Worm (Caenorhabditis elegans) whole organism, young adult: ENCODE measurements around the gene M151.1.

Experiments
- B0336.3 ChIP-seq: fragments of 200-800 bp; sonication (Bioruptor generic); IDR thresholded peaks from 2 replicates; pipeline ENCODE4 v1.3.6; 2022; ENCODE audit warnings: missing genetic modification characterization, missing compliant biosample characterization
- D2030.7 ChIP-seq: fragments of 200-800 bp; sonication (Bioruptor generic); IDR thresholded peaks from 2 replicates; pipeline ENCODE4 v1.3.6; 2022; ENCODE audit warnings: missing genetic modification reagents, missing genetic modification characterization, missing compliant biosample characterization
- F22D6.2 ChIP-seq: sonication (generic microtip); optimal IDR thresholded peaks from 2 replicates; lab custom pipeline; 2016; ENCODE audit warnings: mild to moderate bottlenecking, missing genetic modification characterization, missing compliant biosample characterization
- F39B2.1 ChIP-seq: fragments of 200-800 bp; sonication (Bioruptor generic); IDR thresholded peaks from 2 replicates; pipeline ENCODE4 v1.3.6; 2022; ENCODE audit warnings: missing genetic modification reagents, missing genetic modification characterization, missing compliant biosample characterization
- F49E8.2 ChIP-seq: sonication (generic microtip); optimal IDR thresholded peaks from 3 replicates; lab custom pipeline; 2017; ENCODE audit warnings: missing genetic modification characterization, mild to moderate bottlenecking, missing compliant biosample characterization, antibody characterized with exemption, moderate library complexity; ENCODE audit not compliant: insufficient read depth
- F55B11.4 ChIP-seq: sonication (generic microtip); optimal IDR thresholded peaks from 2 replicates; lab custom pipeline; 2016; ENCODE audit warnings: missing compliant biosample characterization, missing genetic modification characterization, borderline replicate concordance; ENCODE audit not compliant: insufficient read depth
- F57A8.1 ChIP-seq: fragments of 200-800 bp; sonication (Bioruptor generic); optimal IDR thresholded peaks from 2 replicates; lab custom pipeline; 2018; ENCODE audit warnings: mild to moderate bottlenecking, missing genetic modification characterization, moderate library complexity, missing compliant biosample characterization
- Y53F4B.3 ChIP-seq: fragments of 200-800 bp; sonication (Bioruptor generic); IDR thresholded peaks from 2 replicates; pipeline ENCODE4 v1.3.6; 2022; ENCODE audit warnings: missing genetic modification reagents, missing genetic modification characterization, missing compliant biosample characterization
- Y53G8AR.9 ChIP-seq: fragments of 200-800 bp; sonication (Bioruptor generic); conservative IDR thresholded peaks from 2 replicates; pipeline ENCODE4 v1.3.6; 2022; ENCODE audit warnings: missing genetic modification reagents, missing genetic modification characterization, missing compliant biosample characterization
- Y95B8A.8 ChIP-seq: fragments of 200-800 bp; sonication (Bioruptor generic); IDR thresholded peaks from 2 replicates; pipeline ENCODE4 v1.3.6; 2022; ENCODE audit warnings: missing genetic modification reagents, missing genetic modification characterization, missing compliant biosample characterization
- akir-1 ChIP-seq: fragments of 200-800 bp; sonication (Bioruptor generic); optimal IDR thresholded peaks from 2 replicates; lab custom pipeline; 2018; ENCODE audit warnings: mild to moderate bottlenecking, missing genetic modification characterization, moderate library complexity, missing compliant biosample characterization
- ama-1 ChIP-seq, 3 experiments: fragments of 150-350 bp in 1 of 3; sonication (generic microtip) in 2 of 3; optimal IDR thresholded peaks; 2 replicates each; lab custom pipeline; 2014 to 2018; ENCODE audit warnings: missing biosample characterization in 2 of 3, missing genetic modification characterization in 2 of 3, missing genetic modification reagents in 2 of 3
- aptf-2 ChIP-seq: fragments of 200-800 bp; sonication (Bioruptor generic); conservative IDR thresholded peaks from 2 replicates; pipeline ENCODE4 v1.3.6; 2022; ENCODE audit warnings: missing genetic modification reagents, missing genetic modification characterization, missing compliant biosample characterization
- ceh-40 ChIP-seq: fragments of 200-800 bp; sonication (Bioruptor generic); IDR thresholded peaks from 2 replicates; pipeline ENCODE4 v1.3.6; 2022; ENCODE audit warnings: missing genetic modification characterization, missing compliant biosample characterization
- ceh-91 ChIP-seq: fragments of 200-800 bp; sonication (Bioruptor generic); IDR thresholded peaks from 2 replicates; pipeline ENCODE4 v1.3.6; 2022; ENCODE audit warnings: missing genetic modification reagents, missing genetic modification characterization, missing compliant biosample characterization
- chd-7 ChIP-seq: sonication (generic microtip); optimal IDR thresholded peaks from 2 replicates; lab custom pipeline; 2016; ENCODE audit warnings: mild to moderate bottlenecking, missing genetic modification characterization, moderate library complexity, missing compliant biosample characterization
- dox-1 ChIP-seq: fragments of 200-800 bp; sonication (Bioruptor generic); IDR thresholded peaks from 2 replicates; pipeline ENCODE4 v1.3.6; 2022; ENCODE audit warnings: missing genetic modification reagents, missing genetic modification characterization, missing compliant biosample characterization
- dpff-1 ChIP-seq: sonication (generic microtip); optimal IDR thresholded peaks from 2 replicates; lab custom pipeline; 2017; ENCODE audit warnings: mild to moderate bottlenecking, missing genetic modification characterization, missing compliant biosample characterization
- dpl-1 ChIP-seq: fragments of 150-350 bp; optimal IDR thresholded peaks from 2 replicates; lab custom pipeline; 2014; ENCODE audit warnings: missing biosample characterization, missing genetic modification reagents, missing genetic modification characterization
- efl-1 ChIP-seq: fragments of 150-350 bp; optimal IDR thresholded peaks from 2 replicates; lab custom pipeline; 2014; ENCODE audit warnings: missing biosample characterization, missing genetic modification reagents, missing genetic modification characterization
- hlh-12 ChIP-seq: sonication (generic microtip); optimal IDR thresholded peaks from 2 replicates; lab custom pipeline; 2016; ENCODE audit warnings: missing genetic modification characterization, missing compliant biosample characterization
- hrde-1 ChIP-seq: sonication (generic microtip); optimal IDR thresholded peaks from 2 replicates; lab custom pipeline; 2016; ENCODE audit warnings: missing genetic modification characterization, mild to moderate bottlenecking, missing compliant biosample characterization, moderate library complexity, missing genotype, missing genetic modification reagents, borderline replicate concordance
- lag-1 ChIP-seq: fragments of 200-800 bp; sonication (Bioruptor generic); IDR thresholded peaks from 2 replicates; pipeline ENCODE4 v1.3.6; 2022; ENCODE audit warnings: missing genetic modification reagents, missing genetic modification characterization, missing compliant biosample characterization
- let-607 ChIP-seq, 2 experiments: fragments of 200-800 bp in 1 of 2; sonication (Bioruptor generic) in 1 of 2; sonication (generic microtip) in 1 of 2; optimal IDR thresholded peaks; 2 replicates each; lab custom pipeline; 2016 to 2018; ENCODE audit warnings: mild to moderate bottlenecking in 2 of 2, missing compliant biosample characterization in 2 of 2, missing genetic modification characterization in 2 of 2, moderate library complexity in 2 of 2, missing genotype in 1 of 2
- lin-35 ChIP-seq, 3 experiments: fragments of 150-350 bp in 2 of 3; sonication (generic microtip) in 1 of 3; optimal IDR thresholded peaks; 2 replicates each; lab custom pipeline; 2014 to 2018; ENCODE audit warnings: missing biosample characterization in 3 of 3, missing genetic modification characterization in 3 of 3, missing genetic modification reagents in 3 of 3
- lsl-1 ChIP-seq: fragments of 200-800 bp; sonication (Bioruptor generic); optimal IDR thresholded peaks from 2 replicates; lab custom pipeline; 2018; ENCODE audit warnings: mild to moderate bottlenecking, missing genetic modification characterization, moderate library complexity, missing compliant biosample characterization
- lsy-27 ChIP-seq: sonication (generic microtip); optimal IDR thresholded peaks from 2 replicates; lab custom pipeline; 2017; ENCODE audit warnings: missing genetic modification characterization, mild to moderate bottlenecking, missing compliant biosample characterization, antibody characterized with exemption, missing genotype, borderline replicate concordance; ENCODE audit not compliant: insufficient read depth
- madf-10 ChIP-seq: sonication (generic microtip); optimal IDR thresholded peaks from 2 replicates; lab custom pipeline; 2016; ENCODE audit warnings: mild to moderate bottlenecking, missing genetic modification characterization, missing compliant biosample characterization
- madf-6 ChIP-seq: fragments of 200-800 bp; sonication (Bioruptor generic); IDR thresholded peaks from 2 replicates; pipeline ENCODE4 v1.3.6; 2022; ENCODE audit warnings: missing genetic modification reagents, missing genetic modification characterization, missing compliant biosample characterization
- madf-8 ChIP-seq: fragments of 200-800 bp; sonication (Bioruptor generic); conservative IDR thresholded peaks from 2 replicates; pipeline ENCODE4 v1.3.6; 2022; ENCODE audit warnings: missing genetic modification reagents, missing genetic modification characterization, missing compliant biosample characterization
- nfya-1 ChIP-seq: sonication (generic microtip); optimal IDR thresholded peaks from 2 replicates; lab custom pipeline; 2017; ENCODE audit warnings: antibody characterized with exemption, missing compliant biosample characterization, missing genetic modification characterization, borderline replicate concordance; ENCODE audit not compliant: insufficient read depth
- nfyb-1 ChIP-seq: fragments of 200-800 bp; sonication (Bioruptor generic); IDR thresholded peaks from 2 replicates; pipeline ENCODE4 v1.3.6; 2022; ENCODE audit warnings: missing genetic modification reagents, missing genetic modification characterization, missing compliant biosample characterization
- nhr-120 ChIP-seq: fragments of 200-800 bp; sonication (Bioruptor generic); IDR thresholded peaks from 2 replicates; pipeline ENCODE4 v1.3.6; 2022; ENCODE audit warnings: missing genetic modification characterization, missing compliant biosample characterization
- nhr-179 ChIP-seq: sonication (generic microtip); optimal IDR thresholded peaks from 2 replicates; lab custom pipeline; 2016; ENCODE audit warnings: mild to moderate bottlenecking, missing genetic modification characterization, missing compliant biosample characterization
- rcor-1 ChIP-seq: fragments of 200-800 bp; sonication (Bioruptor generic); IDR thresholded peaks from 2 replicates; pipeline ENCODE4 v1.3.6; 2022; ENCODE audit warnings: missing genetic modification reagents, missing genetic modification characterization, missing compliant biosample characterization
- rpc-1 ChIP-seq, 2 experiments: fragments of 150-350 bp in 1 of 2; sonication (generic microtip) in 1 of 2; optimal IDR thresholded peaks; 2 replicates each; lab custom pipeline; 2014 to 2018; ENCODE audit warnings: missing biosample characterization in 1 of 2, missing genetic modification characterization in 1 of 2, missing genetic modification reagents in 1 of 2, missing genotype in 1 of 2
- snpc-3.4 ChIP-seq: sonication (generic microtip); optimal IDR thresholded peaks from 2 replicates; lab custom pipeline; 2017; ENCODE audit warnings: missing genetic modification characterization, mild to moderate bottlenecking, missing compliant biosample characterization, antibody characterized with exemption, moderate library complexity, missing genotype, missing genetic modification reagents
- snpc-4 ChIP-seq, 5 experiments: fragments of 150-350 bp in 1 of 5; sonication (generic microtip) in 4 of 5; optimal IDR thresholded peaks; 2 replicates each; lab custom pipeline; 2014 to 2018; ENCODE audit warnings: missing genetic modification characterization in 5 of 5, missing biosample characterization in 3 of 5, antibody characterized with exemption in 2 of 5, mild to moderate bottlenecking in 2 of 5, missing compliant biosample characterization in 2 of 5, missing genotype in 2 of 5, moderate library complexity in 2 of 5, missing genetic modification reagents in 1 of 5
- unc-130 ChIP-seq: sonication (generic microtip); optimal IDR thresholded peaks from 2 replicates; lab custom pipeline; 2016; ENCODE audit warnings: missing genetic modification reagents, missing genetic modification characterization, missing compliant biosample characterization
- unc-62 ChIP-seq: fragments of 150-350 bp; optimal IDR thresholded peaks from 2 replicates; lab custom pipeline; 2014; ENCODE audit warnings: missing biosample characterization, missing genetic modification reagents, missing genetic modification characterization
- ztf-25 ChIP-seq: fragments of 200-800 bp; sonication (Bioruptor generic); IDR thresholded peaks from 2 replicates; pipeline ENCODE4 v1.3.6; 2022; ENCODE audit warnings: missing genetic modification reagents, missing genetic modification characterization, missing compliant biosample characterization
- ztf-28 ChIP-seq: fragments of 200-800 bp; sonication (Bioruptor generic); IDR thresholded peaks from 2 replicates; pipeline ENCODE4 v1.3.6; 2022; ENCODE audit warnings: missing genetic modification reagents, missing genetic modification characterization, missing compliant biosample characterization

Gene M151.1

DNA sequence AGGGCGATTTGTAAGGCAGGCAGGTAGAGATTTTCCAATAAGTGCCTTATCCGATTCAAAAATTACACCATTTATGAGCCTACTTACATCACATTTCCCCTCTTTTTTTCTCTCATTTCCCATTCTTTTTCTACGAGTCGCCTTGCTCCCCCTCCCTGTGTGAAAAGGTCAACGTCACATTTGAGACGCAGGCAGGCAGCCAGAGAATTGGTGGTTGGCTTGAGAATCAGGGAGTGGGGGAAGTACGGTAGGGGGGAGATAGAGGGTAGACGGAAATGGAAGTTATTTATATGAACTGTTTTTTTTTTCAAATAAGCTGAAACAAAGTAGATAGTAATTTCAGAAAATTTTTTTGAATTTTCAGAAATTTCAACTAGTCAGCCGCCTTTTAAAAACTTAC is 24.7 kb upstream of the M151.1 start:
- TF ChIP-seq Y53F4B.3 (GFP tag; lab: Robert Waterston, UW) (no peak), nfyb-1 (GFP tag; lab: Robert Waterston, UW) (peak; percentile 78), chd-7 (no peak), ztf-25 (no peak)
- TF ChIP-seq, all 124 proteins: peak for 1

DNA sequence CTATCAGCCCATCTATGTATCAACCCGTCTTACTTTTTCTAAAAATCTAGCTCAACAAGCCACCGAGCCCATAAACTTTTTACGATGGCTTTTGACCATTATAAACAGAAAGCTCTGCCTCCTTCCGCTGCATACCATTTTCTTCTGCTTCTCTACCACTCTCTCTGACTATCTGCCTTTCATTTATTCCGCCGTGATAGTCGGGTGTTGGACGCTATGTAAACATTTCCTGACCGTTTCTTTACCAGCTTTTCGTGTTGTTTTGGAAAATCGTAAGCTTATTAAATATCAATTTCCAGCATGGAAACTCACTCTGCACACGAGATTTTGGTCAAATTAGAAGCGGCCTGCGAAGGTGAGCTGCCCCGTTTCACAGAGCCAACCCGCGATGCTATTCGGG is 23.8 kb upstream of the M151.1 start, which contains the start of gene F40E12.1:
Gene F40E12.1 (plus strand): TSS at position 301 of the 400 bp plus-strand sequence.
- TF ChIP-seq ama-1 (optimal IDR thresholded peaks at IDR 0.05; lab: Kevin White, UChicago) (no peak), ama-1 (GFP tag; optimal IDR thresholded peaks at IDR 0.05; lab: Kevin White, UChicago) (no peak), D2030.7 (GFP tag; lab: Robert Waterston, UW) (no peak), rpc-1 (optimal IDR thresholded peaks at IDR 0.05; lab: Kevin White, UChicago) (no peak), rpc-1 (tag; optimal IDR thresholded peaks at IDR 0.05; lab: Kevin White, UChicago) (no peak), nfyb-1 (GFP tag; lab: Robert Waterston, UW) (no peak), ztf-28 (GFP tag; lab: Robert Waterston, UW) (no peak), rcor-1 (GFP tag; lab: Robert Waterston, UW) (no peak), F55B11.4 (no peak), dox-1 (GFP tag; lab: Robert Waterston, UW) (no peak)
- TF ChIP-seq, all 124 proteins: peak for 0

DNA sequence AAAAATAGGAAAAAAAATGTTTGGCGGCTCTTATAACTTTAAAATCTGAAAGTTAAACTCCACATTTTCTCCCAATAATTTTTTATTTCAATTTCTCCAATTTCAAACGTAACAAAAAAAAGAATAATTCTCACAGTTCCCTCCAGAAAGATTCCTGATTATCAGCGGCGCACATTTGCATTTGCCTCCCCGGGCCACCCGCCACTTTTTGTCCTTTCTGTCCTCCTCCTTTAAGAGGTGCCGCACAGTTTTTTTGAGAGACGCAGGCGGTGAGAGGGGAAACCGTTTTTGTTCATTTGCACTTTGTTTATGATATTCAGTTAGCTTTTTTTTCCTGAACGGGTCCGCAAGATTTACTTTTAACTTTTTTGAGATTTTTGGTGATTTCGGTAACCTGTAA is 20.4 kb upstream of the M151.1 start:
- TF ChIP-seq lin-35 (GFP tag; optimal IDR thresholded peaks at IDR 0.05; lab: Kevin White, UChicago) (no peak), chd-7 (no peak), lsl-1 (GFP tag; lab: Kevin White, UChicago) (no peak), snpc-4 (GFP tag; optimal IDR thresholded peaks at IDR 0.05; lab: Kevin White, UChicago) (no peak), snpc-4 (tag; optimal IDR thresholded peaks at IDR 0.05; lab: Kevin White, UChicago) (no peak), let-607 (tag; optimal IDR thresholded peaks at IDR 0.05; lab: Kevin White, UChicago) (no peak), F22D6.2 (tag; lab: Kevin White, UChicago) (no peak), unc-62 (GFP tag; lab: Kevin White, UChicago) (no peak), Y95B8A.8 (no peak), madf-6 (GFP tag; lab: Robert Waterston, UW) (peak; percentile 36; the same call in 1 of the 2 replicates), dpl-1 (GFP tag; lab: Kevin White, UChicago) (peak; percentile 24), ceh-91 (GFP tag; lab: Robert Waterston, UW) (no peak), F49E8.2 (tag; lab: Kevin White, UChicago) (no peak), Y53G8AR.9 (GFP tag; lab: Robert Waterston, UW) (no peak), nhr-120 (no peak), unc-130 (GFP tag; lab: Kevin White, UChicago) (no peak), lsy-27 (tag; lab: Kevin White, UChicago) (no peak), dpff-1 (no peak), madf-10 (tag; lab: Kevin White, UChicago) (no peak), nhr-179 (tag; lab: Kevin White, UChicago) (no peak), B0336.3 (no peak), F57A8.1 (GFP tag; lab: Kevin White, UChicago) (no peak), akir-1 (GFP tag; lab: Kevin White, UChicago) (no peak), nfya-1 (tag; lab: Kevin White, UChicago) (no peak), ceh-40 (GFP tag; lab: Robert Waterston, UW) (no peak), hrde-1 (tag; lab: Kevin White, UChicago) (no peak), efl-1 (GFP tag; lab: Kevin White, UChicago) (peak; percentile 66), aptf-2 (GFP tag; lab: Robert Waterston, UW) (peak; percentile 56; the same call in 1 of the 2 replicates), lag-1 (GFP tag; lab: Robert Waterston, UW) (no peak), madf-8 (GFP tag; lab: Robert Waterston, UW) (0 out of 2 replicates have a peak, but pooled peaks have one; percentile 20), snpc-3.4 (no peak), hlh-12 (tag; lab: Kevin White, UChicago) (no peak), F39B2.1 (GFP tag; lab: Robert Waterston, UW) (no peak)
